Worm (Caenorhabditis elegans) whole organism, late embryonic: ENCODE results near the gene B0273.1.

Source experiments
- T23F11.4 ChIP-seq: fragments of 200-800 bp; sonication (Bioruptor generic); optimal IDR thresholded peaks from 2 replicates; lab custom pipeline; 2018; ENCODE audit warnings: mild to moderate bottlenecking, missing genetic modification characterization, missing compliant biosample characterization
- ahr-1 ChIP-seq: sonication (generic microtip); optimal IDR thresholded peaks from 2 replicates; lab custom pipeline; 2016; ENCODE audit warnings: missing genetic modification characterization, missing compliant biosample characterization
- ceh-19 ChIP-seq: fragments of 200-800 bp; sonication (Bioruptor generic); optimal IDR thresholded peaks from 2 replicates; lab custom pipeline; 2018; ENCODE audit warnings: mild to moderate bottlenecking, missing genetic modification characterization, missing compliant biosample characterization
- ceh-48 ChIP-seq: sonication (generic microtip); optimal IDR thresholded peaks from 2 replicates; lab custom pipeline; 2016; ENCODE audit warnings: missing genetic modification characterization, inconsistent platforms, missing compliant biosample characterization
- lin-11 ChIP-seq: fragments of 200-800 bp; sonication (Bioruptor generic); optimal IDR thresholded peaks from 2 replicates; lab custom pipeline; 2018; ENCODE audit warnings: mild to moderate bottlenecking, missing genetic modification characterization, missing compliant biosample characterization
- pqm-1 ChIP-seq: sonication (generic microtip); optimal IDR thresholded peaks from 2 replicates; lab custom pipeline; 2016; ENCODE audit warnings: missing genetic modification characterization, missing compliant biosample characterization

DNA sequence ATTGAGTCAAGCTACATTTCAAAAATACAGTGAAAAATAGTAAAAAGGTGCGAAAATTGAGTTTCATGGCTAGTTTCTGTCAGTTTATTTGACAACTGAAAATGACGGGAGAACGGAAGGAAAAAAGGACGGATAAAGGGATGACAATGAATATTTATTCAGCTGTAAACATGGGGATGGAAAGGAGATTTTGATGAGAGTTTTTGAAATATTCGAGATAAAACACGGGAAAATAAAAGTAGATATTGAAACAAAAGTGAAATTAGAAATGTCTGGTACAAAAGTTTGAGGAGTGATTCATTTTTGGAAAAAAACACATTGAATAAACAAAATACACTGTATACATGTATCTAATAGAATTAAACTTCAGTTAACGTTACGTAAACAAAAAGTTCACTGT, 11.6 kb upstream of the B0273.1 start, which contains the start of gene T11F8.12:
- no peak for TF ChIP-seq T23F11.4 (GFP tag; lab: Kevin White, UChicago)
- no peak for TF ChIP-seq ceh-48 (tag; lab: Kevin White, UChicago)
- no peak for TF ChIP-seq ceh-19
- no peak for TF ChIP-seq ahr-1 (tag; lab: Kevin White, UChicago)
- no peak for TF ChIP-seq pqm-1 (tag; lab: Kevin White, UChicago)
- TF ChIP-seq lin-11 = no peak
